Worm (Caenorhabditis elegans) whole organism, early embryonic: ENCODE measurements around the gene C54H2.4.

ENCODE experiments used
- F13C5.2 ChIP-seq: sonication (generic microtip); optimal IDR thresholded peaks from 2 replicates; lab custom pipeline; 2017; ENCODE audit warnings: mild to moderate bottlenecking, missing genetic modification characterization, inconsistent platforms, missing compliant biosample characterization
- aly-1 ChIP-seq: sonication (generic microtip); optimal IDR thresholded peaks from 2 replicates; lab custom pipeline; 2016; ENCODE audit warnings: missing genetic modification characterization, missing compliant biosample characterization
- ama-1 ChIP-seq: fragments of 150-350 bp; optimal IDR thresholded peaks from 2 replicates; lab custom pipeline; 2014
- ceh-13 ChIP-seq: fragments of 200-800 bp; sonication (Bioruptor generic); optimal IDR thresholded peaks from 2 replicates; lab custom pipeline; 2018; ENCODE audit warnings: mild to moderate bottlenecking, missing genetic modification characterization, missing compliant biosample characterization
- ceh-36 ChIP-seq: sonication (generic microtip); optimal IDR thresholded peaks from 2 replicates; lab custom pipeline; 2016; ENCODE audit warnings: missing genetic modification characterization, inconsistent platforms, missing compliant biosample characterization
- ets-7 ChIP-seq: sonication (generic microtip); optimal IDR thresholded peaks from 2 replicates; lab custom pipeline; 2016; ENCODE audit warnings: missing genotype, missing genetic modification characterization, missing compliant biosample characterization
- hnd-1 ChIP-seq: sonication (generic microtip); optimal IDR thresholded peaks from 2 replicates; lab custom pipeline; 2016; ENCODE audit warnings: missing genetic modification characterization, missing compliant biosample characterization
- scrt-1 ChIP-seq: fragments of 200-800 bp; sonication (Bioruptor generic); IDR thresholded peaks from 2 replicates; pipeline ENCODE4 v1.3.6; 2022; ENCODE audit warnings: missing genetic modification characterization, missing compliant biosample characterization

DNA sequence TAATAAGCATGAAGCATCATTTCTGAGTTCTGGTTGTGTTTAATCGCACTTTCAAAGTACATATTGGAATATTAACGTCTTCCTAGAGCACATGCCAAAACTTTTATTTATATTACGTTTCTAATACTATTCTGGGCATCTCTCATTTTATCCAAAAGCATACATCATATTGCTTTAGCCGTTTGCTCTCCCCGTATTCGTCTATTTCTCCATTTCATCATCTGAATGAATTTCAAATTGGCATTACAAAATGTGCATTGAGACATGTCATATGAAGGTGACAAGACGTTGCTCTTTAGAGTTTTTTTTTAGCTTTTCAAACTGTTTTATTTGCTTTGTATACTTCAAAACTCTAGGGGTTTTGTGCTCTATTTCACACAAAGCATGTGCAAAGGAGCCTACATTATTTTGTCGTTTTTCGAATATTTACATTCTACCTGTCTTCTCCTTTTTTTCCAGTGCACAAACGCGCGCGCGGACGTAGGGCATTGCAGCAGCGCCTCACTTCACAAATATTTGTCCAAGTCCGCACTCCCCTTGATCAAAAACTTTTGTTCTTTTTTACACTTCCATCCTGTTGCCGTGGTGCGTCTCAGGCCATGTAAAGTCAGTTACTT is 2.1 kb upstream of the C54H2.4 start:
- TF ChIP-seq ama-1 (lab: Kevin White, UChicago) (no peak), scrt-1 (GFP tag; lab: Robert Waterston, UW) (no peak), hnd-1 (tag; lab: Kevin White, UChicago) (no peak), ceh-13 (GFP tag; lab: Kevin White, UChicago) (no peak), ceh-36 (tag; lab: Kevin White, UChicago) (no peak), aly-1 (tag; lab: Kevin White, UChicago) (no peak), F13C5.2 (no peak), ets-7 (no peak)
